Fruit fly (Drosophila melanogaster) Kc167 (cell line): ENCODE results near the gene Mo25.

ENCODE experiments used
- Myc ChIP-seq: fragments of >200 bp; optimal IDR thresholded peaks from 2 replicates; lab custom pipeline; 2017; ENCODE audit warnings: missing external identifiers
- Sin3A ChIP-seq: fragments of >200 bp; optimal IDR thresholded peaks from 2 replicates; lab custom pipeline; 2018; ENCODE audit warnings: missing external identifiers
- h ChIP-seq: fragments of >200 bp; optimal IDR thresholded peaks from 3 replicates; lab custom pipeline; 2018; ENCODE audit warnings: missing external identifiers
- insv ChIP-seq: fragments of >200 bp; optimal IDR thresholded peaks from 3 replicates; lab custom pipeline; 2018; ENCODE audit warnings: missing external identifiers
- psq ChIP-seq: fragments of >200 bp; optimal IDR thresholded peaks from 2 replicates; lab custom pipeline; 2017; ENCODE audit warnings: missing external identifiers
- ttk ChIP-seq: sonication (Bioruptor generic); optimal IDR thresholded peaks from 2 replicates; lab custom pipeline; 2017; ENCODE audit warnings: missing external identifiers

The Mo25 gene

dm6 chr3L:16631844-16632537 is 16.7 kb upstream of the Mo25 start:
- TF ChIP-seq Myc (lab: Kevin White, UChicago) (no peak), insv (lab: Kevin White, UChicago) (no peak), ttk (lab: Kevin White, UChicago) (no peak)

dm6 chr3L:16629793-16630192 is 14.5 kb upstream of the Mo25 start:
- TF ChIP-seq h (lab: Kevin White, UChicago) (no peak), Myc (lab: Kevin White, UChicago) (no peak), Sin3A (lab: Kevin White, UChicago) (no peak)

DNA sequence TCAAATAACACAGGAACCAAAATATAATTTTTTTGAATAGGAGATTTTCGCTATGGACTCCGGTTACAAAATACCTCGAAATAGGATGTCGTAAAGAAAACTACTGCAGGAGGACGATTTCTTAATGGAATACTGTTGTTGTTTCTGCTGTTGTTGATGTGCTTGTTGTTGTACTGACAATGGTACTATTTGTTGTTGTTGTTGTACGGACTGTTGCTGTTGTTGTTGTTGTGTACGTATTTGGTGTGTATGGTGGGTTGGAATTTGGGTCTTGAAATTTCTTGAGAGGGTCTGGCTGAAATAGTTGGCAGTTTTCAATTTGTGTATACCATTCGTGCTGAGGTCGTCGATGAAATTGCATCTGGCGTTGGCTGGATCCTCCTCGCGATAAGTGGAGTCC is 10.9 kb upstream of the Mo25 start:
- TF ChIP-seq ttk (lab: Kevin White, UChicago) (no peak), Myc (lab: Kevin White, UChicago) (no peak), h (lab: Kevin White, UChicago) (no peak), insv (lab: Kevin White, UChicago) (no peak), psq (lab: Kevin White, UChicago) (no peak), Sin3A (lab: Kevin White, UChicago) (no peak)

dm6 chr3L:16612972-16613371 is 2.3 kb downstream of the Mo25 start:
- TF ChIP-seq h (lab: Kevin White, UChicago): no peak
- no peak for TF ChIP-seq Sin3A (lab: Kevin White, UChicago)
- TF ChIP-seq psq (lab: Kevin White, UChicago): no peak
- TF ChIP-seq insv (lab: Kevin White, UChicago): no peak
- TF ChIP-seq ttk (lab: Kevin White, UChicago): no peak
- no peak for TF ChIP-seq Myc (lab: Kevin White, UChicago)

- no peak for TF ChIP-seq h (lab: Kevin White, UChicago)
- TF ChIP-seq psq (lab: Kevin White, UChicago): no peak
- no peak for TF ChIP-seq Sin3A (lab: Kevin White, UChicago)
- TF ChIP-seq ttk (lab: Kevin White, UChicago): no peak
- TF ChIP-seq insv (lab: Kevin White, UChicago): no peak
- no peak for TF ChIP-seq Myc (lab: Kevin White, UChicago)
Measured at dm6 chr3L:16612152-16612551, 3.1 kb downstream of the Mo25 start, which contains the start of gene CG4101. CG4101 (plus strand) TSS chr3L:16612486.

- TF ChIP-seq ttk (lab: Kevin White, UChicago) (no peak), h (lab: Kevin White, UChicago) (no peak), Myc (lab: Kevin White, UChicago) (no peak), Sin3A (lab: Kevin White, UChicago) (no peak), insv (lab: Kevin White, UChicago) (no peak), psq (lab: Kevin White, UChicago) (no peak)
Measured at dm6 chr3L:16610201-16610600, 5.1 kb downstream of the Mo25 start, which contains the start of gene Prosbeta6. Prosbeta6 (minus strand) TSS chr3L:16610418.

dm6 chr3L:16609120-16609519 is 6.2 kb downstream of the Mo25 start, which contains the start of gene CG4098:
CG4098 (minus strand) TSS chr3L:16609347.
- TF ChIP-seq insv (lab: Kevin White, UChicago) (no peak), h (lab: Kevin White, UChicago) (no peak), psq (lab: Kevin White, UChicago) (no peak), Sin3A (lab: Kevin White, UChicago) (no peak), Myc (lab: Kevin White, UChicago) (no peak), ttk (lab: Kevin White, UChicago) (no peak)

DNA sequence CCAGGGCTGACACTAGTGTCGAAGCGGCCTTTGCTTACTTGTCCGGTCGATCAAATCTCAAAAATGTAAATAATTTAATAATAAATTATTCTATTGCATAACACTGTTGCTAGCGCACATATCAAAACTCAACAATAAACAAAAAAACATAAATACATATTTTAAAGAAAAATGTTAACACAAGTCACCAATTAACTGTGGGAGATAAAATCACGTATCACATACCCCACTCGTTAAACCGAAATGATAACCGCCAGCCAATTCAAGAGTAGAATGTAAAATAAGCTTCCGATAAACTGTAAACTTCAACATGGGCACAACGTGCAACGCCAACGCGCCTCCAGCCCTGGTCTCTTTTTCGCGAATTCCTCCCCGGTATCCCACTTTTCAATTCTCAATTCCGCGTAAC is 12.5 kb downstream of the Mo25 start, which contains the start of gene Arts:
Arts (plus strand) TSS at position 116 of the 409 bp plus-strand sequence.
- no peak for TF ChIP-seq Myc (lab: Kevin White, UChicago)
- no peak for TF ChIP-seq ttk (lab: Kevin White, UChicago)
- TF ChIP-seq insv (lab: Kevin White, UChicago): no peak
- TF ChIP-seq Sin3A (lab: Kevin White, UChicago): no peak
- TF ChIP-seq h (lab: Kevin White, UChicago): no peak
- no peak for TF ChIP-seq psq (lab: Kevin White, UChicago)

dm6 chr3L:16594922-16595518 is 20.3 kb downstream of the Mo25 start, which contains the start of the genes spd-2 and Apl:
spd-2 (minus strand) TSS chr3L:16595014.
Apl (plus strand) TSS chr3L:16595181.
- no peak for TF ChIP-seq h (lab: Kevin White, UChicago)
- no peak for TF ChIP-seq psq (lab: Kevin White, UChicago)
- TF ChIP-seq ttk (lab: Kevin White, UChicago): no peak
- TF ChIP-seq insv (lab: Kevin White, UChicago): no peak
- no peak for TF ChIP-seq Myc (lab: Kevin White, UChicago)
- TF ChIP-seq Sin3A (lab: Kevin White, UChicago): no peak

dm6 chr3L:16590860-16591259 is 24.4 kb downstream of the Mo25 start, which contains the start of gene tra:
tra (minus strand) TSS chr3L:16591050.
- no peak for TF ChIP-seq h (lab: Kevin White, UChicago)
- TF ChIP-seq psq (lab: Kevin White, UChicago): no peak
- no peak for TF ChIP-seq Sin3A (lab: Kevin White, UChicago)
- TF ChIP-seq ttk (lab: Kevin White, UChicago): no peak
- no peak for TF ChIP-seq insv (lab: Kevin White, UChicago)
- TF ChIP-seq Myc (lab: Kevin White, UChicago): no peak

DNA sequence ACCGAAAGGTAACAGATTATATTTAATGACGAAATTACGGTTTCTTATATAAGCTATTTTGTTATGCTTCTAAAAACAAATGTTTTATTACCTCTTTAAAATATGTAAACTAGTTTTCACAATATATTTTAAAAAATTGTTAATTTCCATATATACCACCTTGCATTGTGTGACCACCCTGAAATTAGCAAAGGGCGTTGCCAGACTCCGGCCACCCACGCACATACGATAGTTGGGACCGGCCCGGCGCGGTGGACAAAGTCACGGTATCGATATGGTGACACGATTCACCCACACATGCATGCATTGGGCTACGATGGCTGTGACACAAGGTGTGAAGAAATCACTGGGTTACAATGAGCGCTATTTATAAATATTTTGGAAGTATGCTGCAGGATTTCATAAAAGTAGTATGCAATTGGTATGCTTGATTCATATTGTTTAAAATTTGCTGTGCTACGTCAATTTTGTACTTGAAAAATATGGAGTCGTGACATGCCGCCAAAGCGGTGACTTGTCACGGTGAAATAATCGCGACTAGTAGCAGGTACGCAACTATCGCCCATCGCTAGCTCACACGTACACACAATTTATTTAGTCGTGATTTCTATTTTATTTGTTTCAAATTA is 27.2 kb downstream of the Mo25 start:
- no peak for TF ChIP-seq psq (lab: Kevin White, UChicago)
- no peak for TF ChIP-seq Sin3A (lab: Kevin White, UChicago)
- TF ChIP-seq Myc (lab: Kevin White, UChicago): no peak
- no peak for TF ChIP-seq ttk (lab: Kevin White, UChicago)
- TF ChIP-seq h (lab: Kevin White, UChicago): no peak
- no peak for TF ChIP-seq insv (lab: Kevin White, UChicago)
